Fruit fly (Drosophila melanogaster): ENCODE data around the gene Nxf3.

DNA sequence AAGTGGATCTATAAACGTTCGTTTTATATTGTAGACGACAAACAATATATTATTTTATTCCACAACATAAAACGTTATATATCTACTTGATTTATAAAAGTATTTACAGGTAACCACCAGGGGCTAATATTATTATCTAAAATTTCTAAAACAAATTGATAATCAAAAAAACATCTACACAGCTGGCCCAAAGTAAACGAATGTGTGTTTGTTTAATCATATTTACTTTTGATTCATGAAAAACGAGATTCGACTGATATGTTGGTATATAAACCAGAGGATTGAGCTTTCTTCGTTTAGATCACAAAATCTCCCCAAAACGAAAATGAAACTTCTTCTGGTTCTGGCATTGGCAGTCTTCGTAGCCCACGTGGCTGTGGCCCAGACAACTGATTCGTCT, 21.3 kb downstream of the Nxf3 start, which contains the start of gene CG17362:
- no peak for TF ChIP-seq CG10631 (GFP tag; optimal IDR thresholded peaks at IDR 0.05)
- no peak for TF ChIP-seq Ets21C (GFP tag; optimal IDR thresholded peaks at IDR 0.05)
